Worm (Caenorhabditis elegans) whole organism, L1 larva: ENCODE measurements around the gene pho-10.

Source experiments
- Y116A8C.19 ChIP-seq: sonication (generic microtip); optimal IDR thresholded peaks from 2 replicates; lab custom pipeline; 2016; ENCODE audit warnings: missing compliant biosample characterization, missing genetic modification characterization, borderline replicate concordance
- ama-1 ChIP-seq: fragments of 150-350 bp; optimal IDR thresholded peaks from 2 replicates; lab custom pipeline; 2014
- mep-1 ChIP-seq: fragments of 150-350 bp; optimal IDR thresholded peaks from 2 replicates; lab custom pipeline; 2014; ENCODE audit warnings: missing biosample characterization, missing genetic modification characterization
- nhr-12 ChIP-seq: sonication (generic microtip); optimal IDR thresholded peaks from 2 replicates; lab custom pipeline; 2017; ENCODE audit warnings: missing biosample characterization, missing genetic modification characterization
- snpc-4 ChIP-seq: fragments of 150-350 bp; optimal IDR thresholded peaks from 2 replicates; lab custom pipeline; 2014; ENCODE audit warnings: missing biosample characterization, missing genetic modification characterization
- tbx-2 ChIP-seq: sonication (generic microtip); optimal IDR thresholded peaks from 2 replicates; lab custom pipeline; 2016; ENCODE audit warnings: missing genetic modification characterization, missing compliant biosample characterization
- unc-130 ChIP-seq: fragments of 150-350 bp; optimal IDR thresholded peaks from 2 replicates; lab custom pipeline; 2017; ENCODE audit warnings: missing biosample characterization, missing genetic modification characterization, inconsistent platforms
- zag-1 ChIP-seq: fragments of 150-350 bp; optimal IDR thresholded peaks from 2 replicates; lab custom pipeline; 2014; ENCODE audit warnings: missing biosample characterization, missing genetic modification characterization

ce11 chrII:9868207-9868606, 52.2 kb downstream of the pho-10 start:
- no peak for TF ChIP-seq Y116A8C.19 (tag; lab: Kevin White, UChicago)
- TF ChIP-seq nhr-12 (tag; lab: Kevin White, UChicago): no peak
- no peak for TF ChIP-seq snpc-4 (tag; lab: Kevin White, UChicago)
- TF ChIP-seq tbx-2 (tag; lab: Kevin White, UChicago): no peak
- TF ChIP-seq mep-1 (tag; lab: Kevin White, UChicago): no peak
- no peak for TF ChIP-seq ama-1
- no peak for TF ChIP-seq unc-130 (tag; lab: Kevin White, UChicago)
- no peak for TF ChIP-seq zag-1 (tag; lab: Kevin White, UChicago)
